Worm (Caenorhabditis elegans) whole organism, midembryonic: ENCODE data around the gene rgs-3.

Experiments
- T22C8.4 ChIP-seq: fragments of 200-800 bp; sonication (Bioruptor generic); IDR thresholded peaks from 2 replicates; pipeline ENCODE4 v1.3.6; 2022; ENCODE audit warnings: missing genetic modification characterization, missing compliant biosample characterization
- cog-1 ChIP-seq: sonication (generic microtip); optimal IDR thresholded peaks from 2 replicates; lab custom pipeline; 2016; ENCODE audit warnings: missing genetic modification characterization, missing compliant biosample characterization
- flt-1 ChIP-seq: fragments of 200-800 bp; sonication (Bioruptor generic); IDR thresholded peaks from 2 replicates; pipeline ENCODE4 v1.3.6; 2022; ENCODE audit warnings: missing genetic modification characterization, missing compliant biosample characterization
- klf-2 ChIP-seq: fragments of 200-800 bp; sonication (Bioruptor generic); conservative IDR thresholded peaks from 2 replicates; pipeline ENCODE4 v1.3.6; 2022; ENCODE audit warnings: missing genetic modification reagents, missing genetic modification characterization, missing compliant biosample characterization
- med-1 ChIP-seq: sonication (generic microtip); optimal IDR thresholded peaks from 2 replicates; lab custom pipeline; 2017; ENCODE audit warnings: missing genetic modification characterization, mild to moderate bottlenecking, missing compliant biosample characterization, antibody characterized with exemption, missing genetic modification reagents; ENCODE audit not compliant: insufficient read depth
- ref-1 ChIP-seq: fragments of 200-800 bp; sonication (Bioruptor generic); conservative IDR thresholded peaks from 2 replicates; pipeline ENCODE4 v1.3.6; 2022; ENCODE audit warnings: missing genetic modification reagents, missing genetic modification characterization, missing compliant biosample characterization
- tab-1 ChIP-seq: fragments of 200-800 bp; sonication (Bioruptor generic); IDR thresholded peaks from 2 replicates; pipeline ENCODE4 v1.3.6; 2022; ENCODE audit warnings: missing genetic modification characterization, missing compliant biosample characterization
- ztf-23 ChIP-seq: fragments of 200-800 bp; sonication (Bioruptor generic); IDR thresholded peaks from 2 replicates; pipeline ENCODE4 v1.3.6; 2022; ENCODE audit warnings: missing genetic modification reagents, missing genetic modification characterization, missing compliant biosample characterization
- ztf-29 ChIP-seq: fragments of 200-800 bp; sonication (Bioruptor generic); IDR thresholded peaks from 2 replicates; pipeline ENCODE4 v1.3.6; 2022; ENCODE audit warnings: missing genetic modification reagents, missing genetic modification characterization, missing compliant biosample characterization

ce11 chrII:6116701-6117100 lies 17.1 kb downstream of the rgs-3 start:
- TF ChIP-seq cog-1 (tag; lab: Kevin White, UChicago) (no peak), T22C8.4 (GFP tag; lab: Robert Waterston, UW) (no peak), flt-1 (GFP tag; lab: Robert Waterston, UW) (no peak), med-1 (no peak), ref-1 (GFP tag; lab: Robert Waterston, UW) (no peak), tab-1 (GFP tag; lab: Robert Waterston, UW) (no peak), ztf-23 (no peak), ztf-29 (GFP tag; lab: Robert Waterston, UW) (no peak), klf-2 (GFP tag; lab: Robert Waterston, UW) (no peak)
